Fruit fly (Drosophila melanogaster) whole organism, embryonic: ENCODE measurements around the gene CG14104.

ENCODE experiments used
- Aef1 ChIP-seq: fragments of 200-800 bp; sonication (Bioruptor generic); IDR thresholded peaks from 3 replicates; pipeline ENCODE4 v1.3.6; 2022; ENCODE audit warnings: missing biosample characterization, missing genetic modification characterization
- Blimp-1 ChIP-seq: fragments of 200-800 bp; sonication (Bioruptor generic); optimal IDR thresholded peaks from 3 replicates; lab custom pipeline; 2018; ENCODE audit warnings: missing biosample characterization, missing genetic modification characterization, mild to moderate bottlenecking, moderate library complexity, missing genetic modification reagents
- CG11085 ChIP-seq: fragments of 200-800 bp; sonication (Bioruptor generic); IDR thresholded peaks from 2 replicates; pipeline ENCODE4 v1.3.6; 2022; ENCODE audit warnings: missing biosample characterization, missing genetic modification characterization
- CG11560 ChIP-seq: fragments of 200-800 bp; sonication (Bioruptor generic); IDR thresholded peaks from 3 replicates; pipeline ENCODE4 v1.3.6; 2022; ENCODE audit warnings: missing biosample characterization, missing genetic modification characterization
- CG13775 ChIP-seq: fragments of 200-800 bp; sonication (Bioruptor generic); optimal IDR thresholded peaks from 3 replicates; lab custom pipeline; 2017; ENCODE audit warnings: missing biosample characterization, mild to moderate bottlenecking, missing genetic modification characterization
- CG15073 ChIP-seq: fragments of 200-800 bp; sonication (Bioruptor generic); optimal IDR thresholded peaks from 2 replicates; lab custom pipeline; 2016; ENCODE audit warnings: missing biosample characterization, missing genetic modification characterization
- CG1602 ChIP-seq: fragments of 200-800 bp; sonication (Bioruptor generic); optimal IDR thresholded peaks from 3 replicates; lab custom pipeline; 2016; ENCODE audit warnings: missing biosample characterization, missing genetic modification characterization
- CG16813 ChIP-seq: fragments of 200-800 bp; sonication (Bioruptor generic); IDR thresholded peaks from 3 replicates; pipeline ENCODE4 v1.3.6; 2022; ENCODE audit warnings: missing biosample characterization, missing genetic modification characterization; ENCODE audit not compliant: partially characterized antibody
- CG17802 ChIP-seq: fragments of 200-800 bp; sonication (Bioruptor generic); optimal IDR thresholded peaks from 2 replicates; lab custom pipeline; 2018; ENCODE audit warnings: missing biosample characterization, mild to moderate bottlenecking, missing genetic modification characterization, moderate library complexity
- CG17912 ChIP-seq: fragments of 200-800 bp; sonication (Bioruptor generic); optimal IDR thresholded peaks from 2 replicates; lab custom pipeline; 2018; ENCODE audit warnings: missing biosample characterization, mild to moderate bottlenecking, missing genetic modification characterization
- CG2116 ChIP-seq: fragments of 200-800 bp; sonication (Bioruptor generic); optimal IDR thresholded peaks from 3 replicates; lab custom pipeline; 2018; ENCODE audit warnings: missing biosample characterization, mild to moderate bottlenecking, missing genetic modification characterization
- CG2120 ChIP-seq: fragments of 200-800 bp; sonication (Bioruptor generic); optimal IDR thresholded peaks from 3 replicates; lab custom pipeline; 2016; ENCODE audit warnings: missing biosample characterization, missing genetic modification characterization
- CG30403 ChIP-seq: fragments of 200-800 bp; sonication (Bioruptor generic); optimal IDR thresholded peaks from 3 replicates; lab custom pipeline; 2016; ENCODE audit warnings: missing biosample characterization, missing genetic modification characterization
- CG4404 ChIP-seq: fragments of 200-800 bp; sonication (Bioruptor generic); IDR thresholded peaks from 2 replicates; pipeline ENCODE4 v1.3.6; 2022; ENCODE audit warnings: missing biosample characterization, missing genetic modification characterization
- CG5245 ChIP-seq: fragments of 200-800 bp; sonication (Bioruptor generic); optimal IDR thresholded peaks from 3 replicates; lab custom pipeline; 2016; ENCODE audit warnings: missing biosample characterization, missing genetic modification characterization
- D ChIP-seq, 2 experiments: fragments of 200-800 bp in 1 of 2; fragments of >200 bp in 1 of 2; sonication (Bioruptor generic) in 1 of 2; optimal IDR thresholded peaks; 2 replicates in 1 of 2; 3 replicates in 1 of 2; lab custom pipeline; 2017; ENCODE audit warnings: mild to moderate bottlenecking in 1 of 2, missing biosample characterization in 1 of 2, missing genetic modification characterization in 1 of 2, missing genetic modification reagents in 1 of 2
- Ets97D ChIP-seq: fragments of 200-800 bp; sonication (Bioruptor generic); optimal IDR thresholded peaks from 3 replicates; lab custom pipeline; 2016; ENCODE audit warnings: missing biosample characterization, missing genetic modification characterization
- GATAe ChIP-seq: fragments of 200-800 bp; sonication (Bioruptor generic); conservative IDR thresholded peaks from 2 replicates; pipeline ENCODE4 v1.3.6; 2022; ENCODE audit warnings: missing biosample characterization, missing genetic modification characterization
- H2.0 ChIP-seq: fragments of 200-800 bp; sonication (Bioruptor generic); IDR thresholded peaks from 2 replicates; pipeline ENCODE4 v1.3.6; 2022; ENCODE audit warnings: missing biosample characterization, missing genetic modification characterization
- Hr78 ChIP-seq, 2 experiments: fragments of 200-800 bp in 1 of 2; fragments of >200 bp in 1 of 2; sonication (Bioruptor generic) in 1 of 2; optimal IDR thresholded peaks; 2 replicates each; lab custom pipeline; 2017 to 2019; ENCODE audit warnings: missing biosample characterization in 2 of 2, missing genetic modification characterization in 2 of 2, mild to moderate bottlenecking in 1 of 2, moderate library complexity in 1 of 2
- Hsf ChIP-seq: fragments of 200-800 bp; sonication (Bioruptor generic); optimal IDR thresholded peaks from 3 replicates; lab custom pipeline; 2016; ENCODE audit warnings: missing biosample characterization, missing genetic modification characterization
- Lpt ChIP-seq: fragments of >200 bp; optimal IDR thresholded peaks from 2 replicates; lab custom pipeline; 2018; ENCODE audit warnings: missing biosample characterization, missing genetic modification characterization
- NFAT ChIP-seq: fragments of 200-800 bp; sonication (Bioruptor generic); IDR thresholded peaks from 2 replicates; pipeline ENCODE4 v1.3.6; 2022; ENCODE audit warnings: missing biosample characterization, missing genetic modification characterization
- Opbp ChIP-seq: fragments of 200-800 bp; sonication (Bioruptor generic); IDR thresholded peaks from 3 replicates; pipeline ENCODE4 v1.3.6; 2022; ENCODE audit warnings: missing biosample characterization, missing genetic modification characterization; ENCODE audit not compliant: partially characterized antibody
- Scr ChIP-seq: fragments of 200-800 bp; sonication (Bioruptor generic); IDR thresholded peaks from 2 replicates; pipeline ENCODE4 v1.3.6; 2022; ENCODE audit warnings: missing biosample characterization, missing genetic modification characterization; ENCODE audit not compliant: partially characterized antibody
- Taf1 ChIP-seq: fragments of 200-800 bp; sonication (Bioruptor generic); IDR thresholded peaks from 2 replicates; pipeline ENCODE4 v1.3.6; 2022; ENCODE audit warnings: missing biosample characterization, missing genetic modification characterization
- Tbp ChIP-seq: fragments of >200 bp; optimal IDR thresholded peaks from 2 replicates; lab custom pipeline; 2018; ENCODE audit warnings: missing biosample characterization, missing genetic modification characterization
- chif ChIP-seq, 2 experiments: fragments of 200-800 bp; sonication (Bioruptor generic); optimal IDR thresholded peaks; 3 replicates each; lab custom pipeline; 2016; ENCODE audit warnings: missing biosample characterization in 2 of 2, missing genetic modification characterization in 2 of 2
- dmrt99B ChIP-seq: fragments of 200-800 bp; sonication (Bioruptor generic); optimal IDR thresholded peaks from 2 replicates; lab custom pipeline; 2018; ENCODE audit warnings: missing biosample characterization, mild to moderate bottlenecking, missing genetic modification characterization, moderate library complexity
- fru ChIP-seq: fragments of >200 bp; optimal IDR thresholded peaks from 2 replicates; lab custom pipeline; 2017
- inv ChIP-seq: fragments of 200-800 bp; sonication (Bioruptor generic); IDR thresholded peaks from 2 replicates; pipeline ENCODE4 v1.3.6; 2022; ENCODE audit warnings: missing biosample characterization, missing genetic modification characterization; ENCODE audit not compliant: partially characterized antibody
- kah ChIP-seq: fragments of 200-800 bp; sonication (Bioruptor generic); optimal IDR thresholded peaks from 2 replicates; lab custom pipeline; 2018; ENCODE audit warnings: missing biosample characterization, mild to moderate bottlenecking, missing genetic modification characterization
- mam ChIP-seq: fragments of 200-800 bp; sonication (Bioruptor generic); optimal IDR thresholded peaks from 3 replicates; lab custom pipeline; 2016; ENCODE audit warnings: missing biosample characterization, missing genetic modification characterization
- nmo ChIP-seq: fragments of 200-800 bp; sonication (Bioruptor generic); optimal IDR thresholded peaks from 2 replicates; lab custom pipeline; 2018; ENCODE audit warnings: missing biosample characterization, mild to moderate bottlenecking, missing genetic modification characterization, moderate library complexity
- p53 ChIP-seq: fragments of 200-800 bp; sonication (Bioruptor generic); optimal IDR thresholded peaks from 2 replicates; lab custom pipeline; 2016; ENCODE audit warnings: missing biosample characterization, missing genetic modification characterization
- pfk ChIP-seq: fragments of 200-800 bp; sonication (Bioruptor generic); optimal IDR thresholded peaks from 2 replicates; lab custom pipeline; 2018; ENCODE audit warnings: missing biosample characterization, mild to moderate bottlenecking, missing genetic modification characterization, moderate library complexity
- pho ChIP-seq: fragments of 200-800 bp; sonication (Bioruptor generic); optimal IDR thresholded peaks from 2 replicates; lab custom pipeline; 2016; ENCODE audit warnings: missing biosample characterization, missing genetic modification characterization
- phol ChIP-seq: fragments of 200-800 bp; sonication (Bioruptor generic); optimal IDR thresholded peaks from 3 replicates; lab custom pipeline; 2018; ENCODE audit warnings: missing biosample characterization, mild to moderate bottlenecking, missing genetic modification characterization, moderate library complexity
- pzg ChIP-seq: fragments of 200-800 bp; sonication (Bioruptor generic); optimal IDR thresholded peaks from 3 replicates; lab custom pipeline; 2018; ENCODE audit warnings: missing biosample characterization, mild to moderate bottlenecking, missing genetic modification characterization, moderate library complexity
- sens ChIP-seq: fragments of 200-800 bp; sonication (Bioruptor generic); peaks from one replicate; lab custom pipeline; 2016; ENCODE audit warnings: missing biosample characterization, missing genetic modification characterization
- sisA ChIP-seq: fragments of 200-800 bp; sonication (Bioruptor generic); IDR thresholded peaks from 2 replicates; pipeline ENCODE4 v1.3.6; 2022; ENCODE audit warnings: missing biosample characterization, missing genetic modification characterization
- slbo ChIP-seq: fragments of 200-800 bp; sonication (Bioruptor generic); IDR thresholded peaks from 2 replicates; pipeline ENCODE4 v1.3.6; 2022; ENCODE audit warnings: missing biosample characterization, missing genetic modification characterization
- so ChIP-seq: fragments of 200-800 bp; sonication (Bioruptor generic); IDR thresholded peaks from 3 replicates; pipeline ENCODE4 v1.3.6; 2022; ENCODE audit warnings: missing biosample characterization, missing genetic modification characterization
- sob ChIP-seq: fragments of 200-800 bp; sonication (Bioruptor generic); IDR thresholded peaks from 2 replicates; pipeline ENCODE4 v1.3.6; 2022; ENCODE audit warnings: missing biosample characterization, missing genetic modification characterization
- stwl ChIP-seq: fragments of 200-800 bp; sonication (Bioruptor generic); optimal IDR thresholded peaks from 3 replicates; lab custom pipeline; 2018; ENCODE audit warnings: missing biosample characterization, mild to moderate bottlenecking, missing genetic modification characterization, moderate library complexity
- tap ChIP-seq: fragments of 200-800 bp; optimal IDR thresholded peaks from 3 replicates; lab custom pipeline; 2019; ENCODE audit warnings: missing biosample characterization, mild to moderate bottlenecking, missing genetic modification characterization, moderate library complexity
- twi ChIP-seq: fragments of 200-800 bp; optimal IDR thresholded peaks from 2 replicates; lab custom pipeline; 2019; ENCODE audit warnings: missing biosample characterization, mild to moderate bottlenecking, missing genetic modification characterization, moderate library complexity
- unc-4 ChIP-seq: fragments of 200-800 bp; sonication (Bioruptor generic); IDR thresholded peaks from 2 replicates; pipeline ENCODE4 v1.3.6; 2022; ENCODE audit warnings: missing biosample characterization, missing genetic modification characterization; ENCODE audit not compliant: partially characterized antibody
- usp ChIP-seq: fragments of >200 bp; optimal IDR thresholded peaks from 2 replicates; lab custom pipeline; 2017; ENCODE audit warnings: missing biosample characterization, missing genetic modification characterization

CG14104 gene

DNA sequence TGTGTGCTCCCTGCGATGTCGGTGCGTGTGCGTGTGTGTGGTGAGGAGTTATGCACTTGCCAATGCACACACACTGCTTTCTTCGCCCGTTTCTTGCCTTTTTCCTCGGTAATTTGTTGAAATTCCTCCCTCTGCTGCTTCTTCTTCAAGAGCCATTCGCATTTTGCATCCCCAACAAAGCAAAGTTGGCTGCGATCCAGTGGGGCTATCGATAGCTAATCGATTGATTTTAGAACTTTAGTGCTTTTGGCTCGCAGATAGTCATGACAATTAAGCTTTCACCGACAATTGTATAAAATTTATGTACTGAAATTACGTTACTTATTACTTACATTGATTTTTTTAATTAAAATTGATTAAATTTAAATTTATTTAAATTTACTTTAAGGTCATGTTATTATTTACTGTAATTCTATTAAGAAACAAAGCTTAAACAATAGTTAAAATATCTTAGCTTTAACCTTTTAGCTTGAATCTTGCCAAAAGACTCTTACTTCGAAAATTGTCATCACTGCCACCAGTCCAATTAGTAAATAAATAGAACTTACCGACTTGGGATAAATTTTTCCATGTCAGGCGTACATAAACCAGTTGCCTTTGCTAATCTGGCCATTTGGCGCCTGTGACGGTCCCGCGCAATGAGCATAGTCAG is 27.3 kb upstream of the CG14104 start, which contains the start of the genes trc and CG32221 (continued):
- TF ChIP-seq CG11560 (tag; lab: Robert Waterston, UW), result peak; percentile 82; the same call in 2 of the 3 replicates
- peak; percentile 50 for TF ChIP-seq CG2120 (GFP tag; lab: Kevin White, UChicago)
- peak; percentile 45 for TF ChIP-seq CG30403 (GFP tag; lab: Kevin White, UChicago)
- peak; percentile 78 for TF ChIP-seq NFAT (GFP tag; lab: Robert Waterston, UW)
- no peak for TF ChIP-seq twi (tag; lab: Kevin White, UChicago)
- TF ChIP-seq chif (GFP tag; optimal IDR thresholded peaks at IDR 0.05; lab: Kevin White, UChicago), result no peak
- TF ChIP-seq Ets97D (GFP tag; lab: Kevin White, UChicago), result peak; percentile 96
- TF ChIP-seq dmrt99B (tag; lab: Kevin White, UChicago), result no peak
- TF ChIP-seq GATAe (GFP tag; lab: Robert Waterston, UW), result no peak
- TF ChIP-seq unc-4, result peak; percentile 57; the same call in 1 of the 2 replicates
- peak; percentile 49 for TF ChIP-seq Aef1
- no peak for TF ChIP-seq usp (GFP tag; lab: Kevin White, UChicago)
- TF ChIP-seq CG13775 (GFP tag; lab: Kevin White, UChicago), result peak; percentile 65
- TF ChIP-seq p53 (GFP tag; lab: Kevin White, UChicago), result peak; percentile 7
- TF ChIP-seq pzg, result peak; percentile 88
- TF ChIP-seq CG15073 (GFP tag; lab: Kevin White, UChicago), result no peak
- TF ChIP-seq CG1602 (GFP tag; lab: Kevin White, UChicago), result peak; percentile 17
- TF ChIP-seq kah, result peak; percentile 11
- TF ChIP-seq phol (tag; lab: Kevin White, UChicago), result peak; percentile 50
- peak; percentile 31; the same call in 1 of the 2 replicates for TF ChIP-seq CG11085 (GFP tag; lab: Robert Waterston, UW)
- TF ChIP-seq Lpt (GFP tag; lab: Kevin White, UChicago), result no peak
- TF ChIP-seq CG2116 (GFP tag; lab: Kevin White, UChicago), result peak; percentile 62
- TF ChIP-seq so (GFP tag; lab: Robert Waterston, UW), result 0 out of 3 replicates have a peak, but pooled peaks have one; percentile 9
- no peak for TF ChIP-seq Hr78 (GFP tag; optimal IDR thresholded peaks at IDR 0.05; lab: Kevin White, UChicago)
- TF ChIP-seq Taf1, result no peak
- peak; percentile 53 for TF ChIP-seq stwl (tag; lab: Kevin White, UChicago)
- TF ChIP-seq pfk (GFP tag; lab: Kevin White, UChicago), result peak; percentile 56
- TF ChIP-seq sisA (GFP tag; lab: Robert Waterston, UW), result peak; percentile 19; the same call in 1 of the 2 replicates
- peak; percentile 69 for TF ChIP-seq slbo
- no peak for TF ChIP-seq Tbp (GFP tag; lab: Kevin White, UChicago)
- TF ChIP-seq Opbp (GFP tag; lab: Robert Waterston, UW), result peak; percentile 100
- TF ChIP-seq CG17802 (tag; lab: Kevin White, UChicago), result peak; percentile 36
- TF ChIP-seq inv (GFP tag; lab: Robert Waterston, UW), result peak; percentile 66; the same call in 1 of the 2 replicates
- TF ChIP-seq sob (GFP tag; lab: Robert Waterston, UW), result peak; percentile 71
- TF ChIP-seq CG5245 (GFP tag; lab: Kevin White, UChicago), result peak; percentile 31
- TF ChIP-seq CG16813 (GFP tag; lab: Robert Waterston, UW), result peak; percentile 74
- TF ChIP-seq Scr (GFP tag; lab: Robert Waterston, UW), result peak; percentile 73
- TF ChIP-seq sens (GFP tag; lab: Kevin White, UChicago), result peak; percentile 73
- TF ChIP-seq mam (GFP tag; lab: Kevin White, UChicago), result peak; percentile 17
- TF ChIP-seq tap (tag; lab: Kevin White, UChicago), result no peak
- no peak for TF ChIP-seq D (optimal IDR thresholded peaks at IDR 0.05; lab: Kevin White, UChicago)
- TF ChIP-seq D (GFP tag; optimal IDR thresholded peaks at IDR 0.05; lab: Kevin White, UChicago), result no peak
- peak; percentile 44; the same call in 1 of the 2 replicates for TF ChIP-seq H2.0 (GFP tag; lab: Robert Waterston, UW)
- peak; percentile 11 for TF ChIP-seq pho (GFP tag; lab: Kevin White, UChicago)
- TF ChIP-seq CG4404 (GFP tag; lab: Robert Waterston, UW), result no peak
- peak; percentile 91 for TF ChIP-seq CG17912 (GFP tag; lab: Kevin White, UChicago)
- peak; percentile 69 for TF ChIP-seq nmo
- no peak for TF ChIP-seq Blimp-1
- peak; percentile 41 for TF ChIP-seq Hsf (GFP tag; lab: Kevin White, UChicago)
- TF ChIP-seq fru (lab: Kevin White, UChicago), result no peak
